Fruit fly (Drosophila melanogaster): ENCODE results near the gene mthl2.

The mthl2 gene

dm6 chr3L:5579762-5580161 is 24.8 kb upstream of the mthl2 start:
- TF ChIP-seq N (GFP tag; optimal IDR thresholded peaks at IDR 0.05) (no peak), psq (GFP tag; optimal IDR thresholded peaks at IDR 0.05) (no peak), fru (GFP tag; optimal IDR thresholded peaks at IDR 0.05) (peak; percentile 5), sv (GFP tag; optimal IDR thresholded peaks at IDR 0.05) (no peak), HLH106 (tag; optimal IDR thresholded peaks at IDR 0.05) (no peak), dl (GFP tag; optimal IDR thresholded peaks at IDR 0.05; ENCODE audit: insufficient read depth in 1 of 2, partially characterized antibody in 2 of 2) (no peak), br (GFP tag; optimal IDR thresholded peaks at IDR 0.05) (no peak), GATAd (GFP tag; optimal IDR thresholded peaks at IDR 0.05) (no peak), Sp1 (GFP tag; optimal IDR thresholded peaks at IDR 0.05) (peak; percentile 20)

DNA sequence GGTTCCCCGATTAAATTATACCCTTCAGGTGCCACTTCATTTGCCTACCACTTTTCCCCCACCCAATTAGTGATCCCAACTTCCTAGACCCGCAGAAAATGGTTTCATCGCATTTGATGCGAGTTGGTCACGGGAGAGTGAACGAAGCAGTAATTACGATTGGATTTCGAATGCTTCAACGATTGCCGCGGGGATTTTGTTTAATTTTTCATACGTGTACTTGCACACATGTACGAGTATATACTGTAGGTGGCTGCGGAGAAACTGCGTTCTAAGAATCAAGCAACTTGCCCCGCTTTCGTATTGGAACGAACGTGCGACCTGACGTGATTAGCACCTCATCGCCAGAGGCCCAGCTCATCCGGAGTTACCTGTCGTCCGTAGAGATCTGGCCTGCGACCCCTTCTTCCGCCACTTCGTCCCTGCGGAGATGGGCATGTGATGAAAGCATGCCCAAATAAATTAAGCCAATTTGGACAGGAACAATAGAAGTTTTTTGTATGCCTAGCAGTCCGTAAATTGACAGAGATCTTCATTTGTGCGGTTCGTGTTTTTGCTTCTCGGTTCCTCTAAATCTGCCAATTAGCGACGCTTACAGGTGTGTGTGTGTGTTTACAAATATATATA is 24.0 kb upstream of the mthl2 start:
- no peak for TF ChIP-seq usp (GFP tag; optimal IDR thresholded peaks at IDR 0.05)
- TF ChIP-seq Rel (GFP tag; optimal IDR thresholded peaks at IDR 0.05): no peak
- TF ChIP-seq Rel (tag; optimal IDR thresholded peaks at IDR 0.05): peak; percentile 82

dm6 chr3L:5581542-5581941 is 23.0 kb upstream of the mthl2 start:
- no peak for TF ChIP-seq Jra (GFP tag; optimal IDR thresholded peaks at IDR 0.05)
- TF ChIP-seq h (GFP tag; optimal IDR thresholded peaks at IDR 0.05): no peak
- no peak for TF ChIP-seq Sp1 (GFP tag; optimal IDR thresholded peaks at IDR 0.05)
- TF ChIP-seq ey (GFP tag; optimal IDR thresholded peaks at IDR 0.05): no peak
- TF ChIP-seq rgr (GFP tag; optimal IDR thresholded peaks at IDR 0.05): no peak
- TF ChIP-seq Myc (optimal IDR thresholded peaks at IDR 0.05): no peak
- TF ChIP-seq usp (GFP tag; optimal IDR thresholded peaks at IDR 0.05): no peak

DNA sequence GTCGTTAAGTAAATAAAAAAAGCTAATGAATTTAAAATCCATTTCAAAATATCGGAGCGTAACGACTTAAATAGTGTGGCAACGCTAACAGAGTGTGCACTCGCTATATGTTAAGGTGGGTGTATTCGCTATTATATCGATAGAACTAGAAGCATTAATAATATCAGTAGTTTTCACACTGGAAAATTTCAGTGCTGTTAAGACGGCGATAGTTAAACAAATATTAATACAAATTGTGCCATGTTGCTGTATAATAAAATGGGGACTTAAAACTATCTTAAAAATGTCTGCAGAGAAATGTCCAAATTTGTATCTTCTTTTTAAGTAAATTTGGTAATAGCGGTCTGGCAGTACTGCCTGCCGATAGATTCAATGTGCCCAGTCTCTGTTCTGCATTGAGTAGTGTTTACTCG is 21.3 kb upstream of the mthl2 start:
- TF ChIP-seq GATAd (GFP tag; optimal IDR thresholded peaks at IDR 0.05): peak; percentile 61
- TF ChIP-seq fru (GFP tag; optimal IDR thresholded peaks at IDR 0.05): peak; percentile 81
- no peak for TF ChIP-seq Dfd (GFP tag; optimal IDR thresholded peaks at IDR 0.05)
- peak; percentile 64 for TF ChIP-seq CG32264 (GFP tag; optimal IDR thresholded peaks at IDR 0.05)
- peak; percentile 74 for TF ChIP-seq sv (GFP tag; optimal IDR thresholded peaks at IDR 0.05)
- TF ChIP-seq lola (GFP tag; optimal IDR thresholded peaks at IDR 0.05): no peak
- TF ChIP-seq ey (GFP tag; optimal IDR thresholded peaks at IDR 0.05): peak; percentile 85
- no peak for TF ChIP-seq Rel (GFP tag; optimal IDR thresholded peaks at IDR 0.05)
- TF ChIP-seq Rel (tag; optimal IDR thresholded peaks at IDR 0.05): no peak
- peak; percentile 65 for TF ChIP-seq Hr83 (GFP tag; optimal IDR thresholded peaks at IDR 0.05; ENCODE audit: poor library complexity, severe bottlenecking)
- peak in 1 of 2 experiments; percentile 7 for TF ChIP-seq foxo (GFP tag; optimal IDR thresholded peaks at IDR 0.05)
- TF ChIP-seq Sp1 (GFP tag; optimal IDR thresholded peaks at IDR 0.05): no peak
- TF ChIP-seq Dif (GFP tag; optimal IDR thresholded peaks at IDR 0.05; ENCODE audit: partially characterized antibody): no peak
- peak; percentile 86 for TF ChIP-seq HLH106 (tag; optimal IDR thresholded peaks at IDR 0.05)
- peak; percentile 77 for TF ChIP-seq rgr (GFP tag; optimal IDR thresholded peaks at IDR 0.05)
- peak; percentile 73 for TF ChIP-seq CG9705 (GFP tag; optimal IDR thresholded peaks at IDR 0.05)
- no peak for TF ChIP-seq usp (GFP tag; optimal IDR thresholded peaks at IDR 0.05)
- peak; percentile 52 for TF ChIP-seq psq (GFP tag; optimal IDR thresholded peaks at IDR 0.05)

- TF ChIP-seq Vsx2 (GFP tag; optimal IDR thresholded peaks at IDR 0.05; ENCODE audit: partially characterized antibody) (no peak), rgr (GFP tag; optimal IDR thresholded peaks at IDR 0.05) (no peak), Jra (GFP tag; optimal IDR thresholded peaks at IDR 0.05) (no peak), sage (GFP tag; optimal IDR thresholded peaks at IDR 0.05) (no peak), Hr83 (GFP tag; optimal IDR thresholded peaks at IDR 0.05; ENCODE audit: poor library complexity, severe bottlenecking) (no peak), Sp1 (GFP tag; optimal IDR thresholded peaks at IDR 0.05) (no peak), br (GFP tag; optimal IDR thresholded peaks at IDR 0.05) (no peak), Hnf4 (GFP tag; optimal IDR thresholded peaks at IDR 0.05) (no peak), sv (GFP tag; optimal IDR thresholded peaks at IDR 0.05) (no peak), fru (GFP tag; optimal IDR thresholded peaks at IDR 0.05) (no peak)
These were observed 12.2 kb upstream of the mthl2 start, which contains the start of gene spo for dm6 chr3L:5592437-5592836. Gene spo, minus strand, starts transcription at chr3L:5592571.

- no peak for TF ChIP-seq foxo (GFP tag; optimal IDR thresholded peaks at IDR 0.05)
- no peak for TF ChIP-seq sv (GFP tag; optimal IDR thresholded peaks at IDR 0.05)
- no peak for TF ChIP-seq dmrt93B (GFP tag; optimal IDR thresholded peaks at IDR 0.05)
- TF ChIP-seq N (GFP tag; optimal IDR thresholded peaks at IDR 0.05): no peak
- no peak for TF ChIP-seq Abd-B (GFP tag; optimal IDR thresholded peaks at IDR 0.05)
- no peak for TF ChIP-seq woc (GFP tag; optimal IDR thresholded peaks at IDR 0.05)
- no peak for TF ChIP-seq brk (GFP tag; optimal IDR thresholded peaks at IDR 0.05)
- TF ChIP-seq dsf (GFP tag; optimal IDR thresholded peaks at IDR 0.05; ENCODE audit: borderline replicate concordance): no peak
- TF ChIP-seq sage (GFP tag; optimal IDR thresholded peaks at IDR 0.05): no peak
- TF ChIP-seq ey (GFP tag; optimal IDR thresholded peaks at IDR 0.05): no peak
These were observed 10.4 kb upstream of the mthl2 start for dm6 chr3L:5594163-5594715.
